Worm (Caenorhabditis elegans) whole organism, L4/young adult: Measurements from ENCODE around the gene F20D6.10.

ENCODE experiments used
- W03F9.2 ChIP-seq: fragments of 150-350 bp; optimal IDR thresholded peaks from 2 replicates; lab custom pipeline; 2014; ENCODE audit warnings: missing biosample characterization, missing genetic modification characterization
- dao-5 ChIP-seq: sonication (generic microtip); optimal IDR thresholded peaks from 2 replicates; lab custom pipeline; 2016; ENCODE audit warnings: missing genotype, missing genetic modification characterization, moderate library complexity, missing compliant biosample characterization
- him-1 ChIP-seq: sonication (generic microtip); optimal IDR thresholded peaks from 2 replicates; lab custom pipeline; 2016; ENCODE audit warnings: missing genotype, missing genetic modification reagents, missing genetic modification characterization, missing compliant biosample characterization

ce11 chrV:8169150-8169549 is 26.6 kb downstream of the F20D6.10 start:
- TF ChIP-seq him-1 (tag; lab: Kevin White, UChicago): no peak
- TF ChIP-seq W03F9.2 (tag; lab: Kevin White, UChicago): no peak
- no peak for TF ChIP-seq dao-5
